Worm (Caenorhabditis elegans): Measurements from ENCODE around the gene Y69E1A.3.

Y69E1A.3 gene

DNA sequence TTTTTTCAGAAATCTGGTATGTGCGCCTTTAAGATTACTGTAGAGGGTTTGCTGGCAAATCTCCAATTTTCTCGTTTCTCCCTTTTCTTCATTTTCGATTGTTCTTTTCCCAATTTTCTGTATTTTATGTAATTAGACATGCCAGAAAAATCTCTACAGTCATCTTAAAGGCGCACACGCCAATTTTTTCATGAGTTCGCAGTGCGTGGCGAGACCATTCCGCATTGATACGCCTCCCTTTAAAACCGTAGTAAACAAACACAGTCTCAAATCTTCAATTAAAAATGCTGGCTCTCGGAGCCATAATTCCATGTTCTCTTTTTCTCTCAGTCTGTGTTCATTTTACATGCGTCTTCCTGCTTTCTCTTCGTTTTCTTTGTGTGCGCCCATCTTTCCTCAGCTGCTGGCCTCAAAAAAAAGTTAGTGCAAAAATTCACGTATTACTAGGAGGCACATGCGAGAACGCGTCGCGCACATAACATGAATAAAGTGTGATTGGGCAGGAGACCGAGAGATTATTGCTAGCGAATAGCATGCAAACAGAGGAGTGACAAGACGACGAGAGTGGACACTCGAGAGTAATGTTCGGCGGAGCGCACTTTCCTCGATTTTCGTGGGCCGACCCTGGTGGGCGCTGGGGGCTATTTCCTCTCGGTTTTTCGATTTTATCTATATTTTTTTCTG lies 33.1 kb upstream of the Y69E1A.3 start (continued):
- TF ChIP-seq nhr-19 (GFP tag; conservative IDR thresholded peaks at IDR 0.05) = peak; percentile 82
- TF ChIP-seq F16B12.6 (tag; optimal IDR thresholded peaks at IDR 0.05) = no peak
- peak; percentile 81 for TF ChIP-seq mep-1 (tag; optimal IDR thresholded peaks at IDR 0.05)
- TF ChIP-seq snu-23 (GFP tag; optimal IDR thresholded peaks at IDR 0.05) = peak; percentile 91
- TF ChIP-seq ceh-63 (GFP tag; optimal IDR thresholded peaks at IDR 0.05) = no peak
- peak; percentile 83 for TF ChIP-seq xbp-1 (tag; optimal IDR thresholded peaks at IDR 0.05)
- no peak for TF ChIP-seq fkh-4 (tag; optimal IDR thresholded peaks at IDR 0.05; ENCODE audit: borderline replicate concordance)
- peak; percentile 40; the same call in 1 of the 2 replicates for TF ChIP-seq grh-1 (GFP tag; IDR thresholded peaks at IDR 0.05)
- peak; percentile 10 for TF ChIP-seq lin-39 (tag; optimal IDR thresholded peaks at IDR 0.05)
- TF ChIP-seq jun-1 (tag; optimal IDR thresholded peaks at IDR 0.05) = peak; percentile 45
- no peak for TF ChIP-seq dsc-1 (tag; optimal IDR thresholded peaks at IDR 0.05)
- TF ChIP-seq nhr-85 (tag) = peak; percentile 91
- TF ChIP-seq nhr-71 (tag; optimal IDR thresholded peaks at IDR 0.05) = peak; percentile 91
- TF ChIP-seq aha-1 (tag; optimal IDR thresholded peaks at IDR 0.05) = peak; percentile 48
- peak; percentile 22 for TF ChIP-seq pag-3 (tag; optimal IDR thresholded peaks at IDR 0.05; ENCODE audit: borderline replicate concordance, insufficient read depth)
- peak in 1 of 2 experiments; percentile 93 for TF ChIP-seq mdl-1 (tag; optimal IDR thresholded peaks at IDR 0.05)
- TF ChIP-seq lir-3 (tag; optimal IDR thresholded peaks at IDR 0.05; ENCODE audit: poor library complexity) = no peak
- TF ChIP-seq ztf-4 (tag; optimal IDR thresholded peaks at IDR 0.05) = peak; percentile 21
- peak; percentile 49 for TF ChIP-seq nhr-90 (tag; optimal IDR thresholded peaks at IDR 0.05; ENCODE audit: poor library complexity)
- peak; percentile 81 for TF ChIP-seq nhr-47 (tag; optimal IDR thresholded peaks at IDR 0.05)
- no peak for TF ChIP-seq tlp-1 (tag; optimal IDR thresholded peaks at IDR 0.05)
- no peak for TF ChIP-seq hpl-2 (GFP tag; optimal IDR thresholded peaks at IDR 0.05)
- no peak for TF ChIP-seq pqm-1 (tag; optimal IDR thresholded peaks at IDR 0.05)
- TF ChIP-seq ceh-8 (GFP tag; optimal IDR thresholded peaks at IDR 0.05) = peak; percentile 63
- peak; percentile 57 for TF ChIP-seq elt-2 (tag; optimal IDR thresholded peaks at IDR 0.05)
- TF ChIP-seq nhr-12 (tag; optimal IDR thresholded peaks at IDR 0.05) = no peak
- TF ChIP-seq nhr-77 (tag; optimal IDR thresholded peaks at IDR 0.05) = peak; percentile 75
- TF ChIP-seq alr-1 (tag; optimal IDR thresholded peaks at IDR 0.05; ENCODE audit: borderline replicate concordance) = no peak
- TF ChIP-seq swsn-7 (tag; optimal IDR thresholded peaks at IDR 0.05) = peak; percentile 85
- peak; percentile 74 for TF ChIP-seq lin-13 (GFP tag; optimal IDR thresholded peaks at IDR 0.05)
- no peak for TF ChIP-seq nhr-11 (tag; optimal IDR thresholded peaks at IDR 0.05)
- peak in 1 of 6 experiments; percentile 57 for TF ChIP-seq elt-3 (tag; optimal IDR thresholded peaks at IDR 0.05)
- peak; percentile 9 for TF ChIP-seq pax-3 (tag; optimal IDR thresholded peaks at IDR 0.05)
- TF ChIP-seq sup-37 (GFP tag; optimal IDR thresholded peaks at IDR 0.05) = no peak
- TF ChIP-seq ztf-11 (tag; optimal IDR thresholded peaks at IDR 0.05) = no peak
- peak; percentile 87 for TF ChIP-seq tbx-2 (tag; optimal IDR thresholded peaks at IDR 0.05)
- TF ChIP-seq efl-1 (optimal IDR thresholded peaks at IDR 0.05) = peak; percentile 78 to 88
- peak; percentile 60 to 93 for TF ChIP-seq efl-1 (GFP tag; optimal IDR thresholded peaks at IDR 0.05 in 1 of 2)
- peak; percentile 92 for TF ChIP-seq nhr-20 (tag; optimal IDR thresholded peaks at IDR 0.05)
- peak; percentile 51 for TF ChIP-seq unc-130 (tag; optimal IDR thresholded peaks at IDR 0.05)
- no peak for TF ChIP-seq unc-62 (GFP tag; optimal IDR thresholded peaks at IDR 0.05)
- no peak for TF ChIP-seq egl-13 (tag; optimal IDR thresholded peaks at IDR 0.05)
- TF ChIP-seq efl-3 (GFP tag; optimal IDR thresholded peaks at IDR 0.05) = no peak
